Fruit fly (Drosophila melanogaster): ENCODE data around the gene CG44153.

The CG44153 gene

dm6 chr2L:10143334-10143733, 36.7 kb downstream of the CG44153 start (continued):
- TF ChIP-seq CG10209 (GFP tag; optimal IDR thresholded peaks at IDR 0.05) (no peak), dimm (GFP tag; IDR thresholded peaks at IDR 0.05) (no peak), BtbVII (GFP tag; optimal IDR thresholded peaks at IDR 0.05) (peak; percentile 75), Blimp-1 (GFP tag; optimal IDR thresholded peaks at IDR 0.05) (peak; percentile 5), p53 (GFP tag; optimal IDR thresholded peaks at IDR 0.05) (no peak), sima (GFP tag; optimal IDR thresholded peaks at IDR 0.05) (no peak), pum (GFP tag; optimal IDR thresholded peaks at IDR 0.05) (no peak), ind (GFP tag; optimal IDR thresholded peaks at IDR 0.05) (no peak), CG4854 (GFP tag; optimal IDR thresholded peaks at IDR 0.05) (no peak), da (GFP tag; optimal IDR thresholded peaks at IDR 0.05) (no peak), twi (tag; optimal IDR thresholded peaks at IDR 0.05) (no peak), NFAT (GFP tag; IDR thresholded peaks at IDR 0.05) (no peak; the same call in 1 of the 2 replicates), Dfd (GFP tag; optimal IDR thresholded peaks at IDR 0.05) (no peak), caup (GFP tag; optimal IDR thresholded peaks at IDR 0.05; ENCODE audit: severe bottlenecking) (peak; percentile 81), CG9727 (GFP tag; optimal IDR thresholded peaks at IDR 0.05) (peak; percentile 48), ewg (GFP tag; optimal IDR thresholded peaks at IDR 0.05) (no peak), CG15514 (GFP tag; optimal IDR thresholded peaks at IDR 0.05) (peak; percentile 58), pnt (GFP tag; optimal IDR thresholded peaks at IDR 0.05) (no peak), CG2116 (GFP tag; optimal IDR thresholded peaks at IDR 0.05) (no peak), nerfin-1 (tag; optimal IDR thresholded peaks at IDR 0.05) (peak; percentile 76), Taf1 (GFP tag; IDR thresholded peaks at IDR 0.05) (no peak), CG11695 (GFP tag; IDR thresholded peaks at IDR 0.05) (peak; percentile 56; the same call in 1 of the 3 replicates), Trl (optimal IDR thresholded peaks at IDR 0.05) (no peak), Trl (GFP tag; optimal IDR thresholded peaks at IDR 0.05) (no peak), gem (tag; optimal IDR thresholded peaks at IDR 0.05) (no peak), CG6854 (GFP tag; optimal IDR thresholded peaks at IDR 0.05) (peak; percentile 42), org-1 (GFP tag; optimal IDR thresholded peaks at IDR 0.05) (no peak), Myb (GFP tag; optimal IDR thresholded peaks at IDR 0.05) (no peak), CG14441 (GFP tag; IDR thresholded peaks at IDR 0.05) (no peak), cwo (GFP tag; optimal IDR thresholded peaks at IDR 0.05) (peak; percentile 13), Eip74EF (GFP tag; optimal IDR thresholded peaks at IDR 0.05) (peak in 1 of 2 experiments; percentile 65), CG11247 (GFP tag; IDR thresholded peaks at IDR 0.05) (no peak), Nf-YC (tag; optimal IDR thresholded peaks at IDR 0.05) (peak; percentile 44), chinmo (GFP tag; IDR thresholded peaks at IDR 0.05; ENCODE audit: partially characterized antibody) (no peak), CG10959 (GFP tag; IDR thresholded peaks at IDR 0.05) (no peak), CG4730 (GFP tag; IDR thresholded peaks at IDR 0.05) (no peak), dmrt99B (tag; optimal IDR thresholded peaks at IDR 0.05) (peak; percentile 61), peb (GFP tag; IDR thresholded peaks at IDR 0.05) (peak; percentile 29; the same call in 1 of the 2 replicates), CG17359 (tag; optimal IDR thresholded peaks at IDR 0.05) (peak; percentile 25), Doc3 (GFP tag; IDR thresholded peaks at IDR 0.05; ENCODE audit: partially characterized antibody) (no peak), CG7928 (GFP tag; optimal IDR thresholded peaks at IDR 0.05) (no peak), Med (GFP tag) (peak; percentile 88), Elba2 (GFP tag; optimal IDR thresholded peaks at IDR 0.05) (no peak), D (optimal IDR thresholded peaks at IDR 0.05) (no peak), D (GFP tag; optimal IDR thresholded peaks at IDR 0.05) (peak; percentile 46), klu (GFP tag; IDR thresholded peaks at IDR 0.05) (peak; percentile 42; the same call in 1 of the 2 replicates), CG32767 (GFP tag; IDR thresholded peaks at IDR 0.05) (no peak), ssp (GFP tag; IDR thresholded peaks at IDR 0.05) (no peak), rib (GFP tag; IDR thresholded peaks at IDR 0.05) (no peak), dan (GFP tag; IDR thresholded peaks at IDR 0.05) (no peak), mld (GFP tag; IDR thresholded peaks at IDR 0.05; ENCODE audit: partially characterized antibody) (no peak)

Measured in whole organism, embryonic.